Worm (Caenorhabditis elegans): ENCODE results near the gene T11F9.1.

DNA sequence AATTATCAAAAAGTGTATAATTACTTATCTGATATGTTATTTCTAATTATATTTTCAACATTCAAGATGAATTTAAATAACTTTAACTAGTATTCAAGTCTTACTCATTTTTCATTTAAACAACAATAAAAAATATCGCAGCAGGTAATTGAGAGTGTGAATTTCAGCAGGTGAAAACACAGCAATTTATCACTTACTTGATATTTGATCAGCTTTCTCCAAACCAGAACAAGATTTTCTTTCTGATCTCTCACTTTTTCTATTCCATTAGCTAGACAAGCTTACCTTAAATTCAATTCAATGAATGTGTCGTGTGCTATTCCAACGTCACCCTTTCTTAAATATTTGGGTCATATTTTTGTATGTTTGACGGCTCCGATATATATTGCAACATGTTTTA is 26.2 kb downstream of the T11F9.1 start, which contains the start of gene srh-1:
- TF ChIP-seq hlh-12 (tag; optimal IDR thresholded peaks at IDR 0.05) (no peak), unc-130 (GFP tag; optimal IDR thresholded peaks at IDR 0.05) (no peak), aptf-2 (GFP tag; conservative IDR thresholded peaks at IDR 0.05) (no peak), C17E4.6 (GFP tag; IDR thresholded peaks at IDR 0.05) (no peak), ztf-26 (tag; optimal IDR thresholded peaks at IDR 0.05) (no peak), nfya-2 (GFP tag; IDR thresholded peaks at IDR 0.05) (no peak), snpc-4 (GFP tag; optimal IDR thresholded peaks at IDR 0.05) (no peak), snpc-4 (tag; optimal IDR thresholded peaks at IDR 0.05) (no peak), gei-17 (GFP tag; optimal IDR thresholded peaks at IDR 0.05) (no peak), C06A6.2 (GFP tag; conservative IDR thresholded peaks at IDR 0.05) (no peak), ama-1 (optimal IDR thresholded peaks at IDR 0.05) (no peak), ama-1 (GFP tag; optimal IDR thresholded peaks at IDR 0.05) (no peak), efl-1 (GFP tag; optimal IDR thresholded peaks at IDR 0.05) (no peak), lag-1 (GFP tag; IDR thresholded peaks at IDR 0.05) (no peak), nhr-120 (GFP tag; IDR thresholded peaks at IDR 0.05) (no peak)

Data from whole organism, young adult.